Fruit fly (Drosophila melanogaster) whole organism, embryonic: ENCODE data around the gene CG33110.

Experiments
- ATbp ChIP-seq: fragments of 200-800 bp; sonication (Bioruptor generic); optimal IDR thresholded peaks from 2 replicates; lab custom pipeline; 2017; ENCODE audit warnings: missing biosample characterization, mild to moderate bottlenecking, missing genetic modification characterization, missing genetic modification reagents
- Bdp1 ChIP-seq: fragments of 200-800 bp; sonication (Bioruptor generic); optimal IDR thresholded peaks from 3 replicates; lab custom pipeline; 2016; ENCODE audit warnings: missing biosample characterization, missing genetic modification characterization
- CG11085 ChIP-seq: fragments of 200-800 bp; sonication (Bioruptor generic); IDR thresholded peaks from 2 replicates; pipeline ENCODE4 v1.3.6; 2022; ENCODE audit warnings: missing biosample characterization, missing genetic modification characterization
- CG11504 ChIP-seq: fragments of 200-800 bp; sonication (Bioruptor generic); optimal IDR thresholded peaks from 3 replicates; lab custom pipeline; 2019; ENCODE audit warnings: missing biosample characterization, mild to moderate bottlenecking, missing genetic modification characterization, moderate library complexity
- CG12236 ChIP-seq: fragments of 200-800 bp; sonication (Bioruptor generic); optimal IDR thresholded peaks from 2 replicates; lab custom pipeline; 2016; ENCODE audit warnings: missing biosample characterization, missing genetic modification characterization
- CG14965 ChIP-seq: fragments of 200-800 bp; sonication (Bioruptor generic); optimal IDR thresholded peaks from 2 replicates; lab custom pipeline; 2016; ENCODE audit warnings: missing biosample characterization, missing genetic modification characterization, borderline replicate concordance
- CG15601 ChIP-seq: fragments of 200-800 bp; sonication (Bioruptor generic); optimal IDR thresholded peaks from 3 replicates; lab custom pipeline; 2019; ENCODE audit warnings: missing biosample characterization, mild to moderate bottlenecking, missing genetic modification characterization, moderate library complexity
- CG16863 ChIP-seq: fragments of 200-800 bp; sonication (Bioruptor generic); optimal IDR thresholded peaks from 3 replicates; lab custom pipeline; 2016; ENCODE audit warnings: missing biosample characterization, missing genetic modification characterization
- CG17361 ChIP-seq: fragments of 200-800 bp; sonication (Bioruptor generic); IDR thresholded peaks from 3 replicates; pipeline ENCODE4 v1.3.6; 2022; ENCODE audit warnings: missing biosample characterization, missing genetic modification characterization
- CG18599 ChIP-seq: fragments of 200-800 bp; sonication (Bioruptor generic); optimal IDR thresholded peaks from 3 replicates; lab custom pipeline; 2017; ENCODE audit warnings: missing biosample characterization, missing genetic modification characterization, mild to moderate bottlenecking, moderate library complexity, missing genetic modification reagents
- CG2116 ChIP-seq: fragments of 200-800 bp; sonication (Bioruptor generic); optimal IDR thresholded peaks from 3 replicates; lab custom pipeline; 2018; ENCODE audit warnings: missing biosample characterization, mild to moderate bottlenecking, missing genetic modification characterization
- CG2202 ChIP-seq: fragments of 200-800 bp; sonication (Bioruptor generic); optimal IDR thresholded peaks from 2 replicates; lab custom pipeline; 2018; ENCODE audit warnings: missing biosample characterization, mild to moderate bottlenecking, missing genetic modification characterization
- CG30020 ChIP-seq: fragments of 200-800 bp; optimal IDR thresholded peaks from 2 replicates; lab custom pipeline; 2019; ENCODE audit warnings: missing biosample characterization, mild to moderate bottlenecking, missing genetic modification characterization, moderate library complexity
- CG31388 ChIP-seq: fragments of 200-800 bp; sonication (Bioruptor generic); optimal IDR thresholded peaks from 2 replicates; lab custom pipeline; 2016; ENCODE audit warnings: missing biosample characterization, missing genetic modification characterization
- CG3726 ChIP-seq: fragments of 200-800 bp; sonication (Bioruptor generic); IDR thresholded peaks from 3 replicates; pipeline ENCODE4, ENCODE4 v1.3.6; 2022; ENCODE audit warnings: missing biosample characterization, missing genetic modification characterization
- CG4820 ChIP-seq: fragments of 200-800 bp; sonication (Bioruptor generic); optimal IDR thresholded peaks from 3 replicates; lab custom pipeline; 2016; ENCODE audit warnings: missing biosample characterization, missing genetic modification characterization
- CG5245 ChIP-seq: fragments of 200-800 bp; sonication (Bioruptor generic); optimal IDR thresholded peaks from 3 replicates; lab custom pipeline; 2016; ENCODE audit warnings: missing biosample characterization, missing genetic modification characterization
- CG6813 ChIP-seq: fragments of 200-800 bp; sonication (Bioruptor generic); optimal IDR thresholded peaks from 2 replicates; lab custom pipeline; 2017; ENCODE audit warnings: missing biosample characterization, missing genetic modification characterization, mild to moderate bottlenecking, moderate library complexity, missing genetic modification reagents
- CG7745 ChIP-seq: fragments of 200-800 bp; sonication (Bioruptor generic); optimal IDR thresholded peaks from 2 replicates; lab custom pipeline; 2018; ENCODE audit warnings: missing biosample characterization, mild to moderate bottlenecking, missing genetic modification characterization, moderate library complexity
- CG9932 ChIP-seq: fragments of 200-800 bp; sonication (Bioruptor generic); IDR thresholded peaks from 2 replicates; pipeline ENCODE4 v1.3.6; 2022; ENCODE audit warnings: missing biosample characterization, missing genetic modification characterization
- CHES-1-like ChIP-seq: fragments of 200-800 bp; sonication (Bioruptor generic); optimal IDR thresholded peaks from 2 replicates; lab custom pipeline; 2016; ENCODE audit warnings: missing biosample characterization, missing genetic modification characterization
- Chrac-16 ChIP-seq: fragments of 200-800 bp; sonication (Bioruptor generic); optimal IDR thresholded peaks from 3 replicates; lab custom pipeline; 2016; ENCODE audit warnings: missing biosample characterization, missing genetic modification characterization
- CkIIα-i1 ChIP-seq: fragments of 200-800 bp; sonication (Bioruptor generic); IDR thresholded peaks from 2 replicates; pipeline ENCODE4 v1.3.6; 2022; ENCODE audit warnings: missing biosample characterization, missing genetic modification characterization
- D19B ChIP-seq: fragments of 200-800 bp; sonication (Bioruptor generic); optimal IDR thresholded peaks from 2 replicates; lab custom pipeline; 2017; ENCODE audit warnings: missing biosample characterization, mild to moderate bottlenecking, missing genetic modification characterization
- Dad ChIP-seq: fragments of 200-800 bp; sonication (Bioruptor generic); optimal IDR thresholded peaks from 3 replicates; lab custom pipeline; 2016; ENCODE audit warnings: missing biosample characterization, missing genetic modification characterization
- Dref ChIP-seq: fragments of 200-800 bp; sonication (Bioruptor generic); IDR thresholded peaks from 2 replicates; pipeline ENCODE4 v1.3.6; 2022; ENCODE audit warnings: missing biosample characterization, missing genetic modification characterization
- Ets65A ChIP-seq: fragments of 200-800 bp; sonication (Bioruptor generic); peaks from one replicate; lab custom pipeline; 2016; ENCODE audit warnings: missing biosample characterization, missing genetic modification characterization
- Gug ChIP-seq: fragments of 200-800 bp; sonication (Bioruptor generic); IDR thresholded peaks from 4 replicates; pipeline ENCODE4 v1.3.6; 2022; ENCODE audit warnings: missing biosample characterization, missing genetic modification characterization
- Hey ChIP-seq: fragments of 200-800 bp; sonication (Bioruptor generic); optimal IDR thresholded peaks from 3 replicates; lab custom pipeline; 2018; ENCODE audit warnings: missing biosample characterization, mild to moderate bottlenecking, missing genetic modification characterization
- Kr ChIP-seq: fragments of 200-800 bp; sonication (Bioruptor generic); optimal IDR thresholded peaks from 2 replicates; lab custom pipeline; 2017; ENCODE audit warnings: missing biosample characterization, mild to moderate bottlenecking, missing genetic modification characterization
- Lpt ChIP-seq: fragments of >200 bp; optimal IDR thresholded peaks from 2 replicates; lab custom pipeline; 2018; ENCODE audit warnings: missing biosample characterization, missing genetic modification characterization
- Mad ChIP-seq: fragments of 200-800 bp; sonication (Bioruptor generic); optimal IDR thresholded peaks from 2 replicates; lab custom pipeline; 2016; ENCODE audit warnings: missing biosample characterization, missing genetic modification characterization
- Myb ChIP-seq: fragments of 200-800 bp; sonication (Bioruptor generic); optimal IDR thresholded peaks from 2 replicates; lab custom pipeline; 2016; ENCODE audit warnings: missing biosample characterization, missing genetic modification characterization
- Oaz ChIP-seq: fragments of 200-800 bp; sonication (Bioruptor generic); IDR thresholded peaks from 2 replicates; pipeline ENCODE4 v1.3.6; 2022; ENCODE audit warnings: missing biosample characterization, missing genetic modification characterization
- Oli ChIP-seq: fragments of 200-800 bp; sonication (Bioruptor generic); optimal IDR thresholded peaks from 2 replicates; lab custom pipeline; 2018; ENCODE audit warnings: missing biosample characterization, mild to moderate bottlenecking, missing genetic modification characterization, moderate library complexity
- Ssrp ChIP-seq: fragments of 200-800 bp; sonication (Bioruptor generic); optimal IDR thresholded peaks from 2 replicates; lab custom pipeline; 2018; ENCODE audit warnings: missing biosample characterization, mild to moderate bottlenecking, missing genetic modification characterization, moderate library complexity
- Xrp1 ChIP-seq: fragments of 200-800 bp; sonication (Bioruptor generic); IDR thresholded peaks from 2 replicates; pipeline ENCODE4 v1.3.6; 2022; ENCODE audit warnings: missing biosample characterization, missing genetic modification characterization
- dmrt99B ChIP-seq: fragments of 200-800 bp; sonication (Bioruptor generic); optimal IDR thresholded peaks from 2 replicates; lab custom pipeline; 2018; ENCODE audit warnings: missing biosample characterization, mild to moderate bottlenecking, missing genetic modification characterization, moderate library complexity
- en ChIP-seq: fragments of 200-800 bp; sonication (Bioruptor generic); optimal IDR thresholded peaks from 2 replicates; lab custom pipeline; 2016; ENCODE audit warnings: missing biosample characterization, missing genetic modification characterization
- esg ChIP-seq: fragments of 200-800 bp; sonication (Bioruptor generic); conservative IDR thresholded peaks from 2 replicates; pipeline ENCODE4 v1.3.6; 2022; ENCODE audit warnings: missing biosample characterization, missing genetic modification characterization
- eve ChIP-seq, 2 experiments: fragments of >200 bp; optimal IDR thresholded peaks; 2 replicates each; lab custom pipeline; 2017; ENCODE audit warnings: missing biosample characterization in 2 of 2, missing genetic modification characterization in 2 of 2
- exex ChIP-seq: fragments of 200-800 bp; sonication (Bioruptor generic); optimal IDR thresholded peaks from 4 replicates; lab custom pipeline; 2018; ENCODE audit warnings: missing biosample characterization, mild to moderate bottlenecking, missing genetic modification characterization, moderate library complexity
- fd3F ChIP-seq: fragments of 200-800 bp; sonication (Bioruptor generic); optimal IDR thresholded peaks from 2 replicates; lab custom pipeline; 2018; ENCODE audit warnings: missing biosample characterization, mild to moderate bottlenecking, missing genetic modification characterization, moderate library complexity
- rib ChIP-seq: fragments of 200-800 bp; sonication (Bioruptor generic); IDR thresholded peaks from 2 replicates; pipeline ENCODE4 v1.3.6; 2022; ENCODE audit warnings: missing biosample characterization, missing genetic modification characterization
- schlank ChIP-seq: fragments of 200-800 bp; sonication (Bioruptor generic); optimal IDR thresholded peaks from 2 replicates; lab custom pipeline; 2018; ENCODE audit warnings: missing biosample characterization, mild to moderate bottlenecking, missing genetic modification characterization
- seq ChIP-seq: fragments of 200-800 bp; sonication (Bioruptor generic); IDR thresholded peaks from 2 replicates; pipeline ENCODE4 v1.3.6; 2022; ENCODE audit warnings: missing biosample characterization, missing genetic modification characterization
- sisA ChIP-seq: fragments of 200-800 bp; sonication (Bioruptor generic); IDR thresholded peaks from 2 replicates; pipeline ENCODE4 v1.3.6; 2022; ENCODE audit warnings: missing biosample characterization, missing genetic modification characterization
- slbo ChIP-seq: fragments of 200-800 bp; sonication (Bioruptor generic); IDR thresholded peaks from 2 replicates; pipeline ENCODE4 v1.3.6; 2022; ENCODE audit warnings: missing biosample characterization, missing genetic modification characterization
- twi ChIP-seq: fragments of 200-800 bp; optimal IDR thresholded peaks from 2 replicates; lab custom pipeline; 2019; ENCODE audit warnings: missing biosample characterization, mild to moderate bottlenecking, missing genetic modification characterization, moderate library complexity
- tx ChIP-seq: fragments of 200-800 bp; sonication (Bioruptor generic); optimal IDR thresholded peaks from 2 replicates; lab custom pipeline; 2016; ENCODE audit warnings: missing biosample characterization, missing genetic modification characterization
- vvl ChIP-seq: fragments of 200-800 bp; sonication (Bioruptor generic); IDR thresholded peaks from 2 replicates; pipeline ENCODE4 v1.3.6; 2022; ENCODE audit warnings: missing biosample characterization, missing genetic modification characterization
- wek ChIP-seq: fragments of 200-800 bp; sonication (Bioruptor generic); optimal IDR thresholded peaks from 3 replicates; lab custom pipeline; 2018; ENCODE audit warnings: missing biosample characterization, mild to moderate bottlenecking, missing genetic modification characterization, moderate library complexity

The CG33110 gene

DNA sequence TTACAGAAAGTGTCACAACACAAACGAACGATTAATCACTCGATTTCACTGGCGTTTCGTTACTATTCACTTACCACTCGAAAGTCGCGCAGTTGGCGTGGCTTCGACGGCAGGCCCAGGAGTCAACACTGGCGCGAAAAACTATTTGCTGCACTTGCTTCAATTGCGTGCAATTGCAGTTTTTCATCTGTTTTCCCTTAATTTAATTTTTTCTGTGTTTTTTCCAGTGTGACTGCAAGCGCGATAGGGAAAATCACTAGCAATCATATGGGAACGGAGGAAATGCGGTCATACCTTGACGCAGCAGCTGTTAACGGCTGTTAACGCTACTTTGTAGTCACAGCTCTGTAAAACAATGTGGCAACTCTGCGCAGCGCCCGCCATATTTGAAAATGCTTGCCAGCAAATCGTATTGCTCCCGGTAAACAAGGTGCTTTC is 22.4 kb upstream of the CG33110 start, which contains the start of gene AdipoR (continued):
- no peak for TF ChIP-seq en (GFP tag; lab: Kevin White, UChicago)
- no peak for TF ChIP-seq CG31388 (GFP tag; lab: Kevin White, UChicago)
- TF ChIP-seq eve (GFP tag; optimal IDR thresholded peaks at IDR 0.05; lab: Kevin White, UChicago) = no peak
- TF ChIP-seq D19B = no peak
- no peak for TF ChIP-seq sisA (GFP tag; lab: Robert Waterston, UW)
- TF ChIP-seq CG30020 (tag; lab: Kevin White, UChicago) = no peak
- TF ChIP-seq Oaz (GFP tag; lab: Robert Waterston, UW) = no peak
- no peak for TF ChIP-seq fd3F
- no peak for TF ChIP-seq CG14965 (GFP tag; lab: Kevin White, UChicago)
- TF ChIP-seq Myb (GFP tag; lab: Kevin White, UChicago) = peak; percentile 74
- TF ChIP-seq schlank (tag; lab: Kevin White, UChicago) = no peak
- TF ChIP-seq CG5245 (GFP tag; lab: Kevin White, UChicago) = no peak
- no peak for TF ChIP-seq Gug (GFP tag; lab: Robert Waterston, UW)
- TF ChIP-seq CHES-1-like = peak; percentile 38
- TF ChIP-seq CG2116 (GFP tag; lab: Kevin White, UChicago) = peak; percentile 47
- no peak for TF ChIP-seq CG2202 (tag; lab: Kevin White, UChicago)
- TF ChIP-seq slbo (GFP tag; lab: Robert Waterston, UW) = 0 out of 2 replicates have a peak, but pooled peaks have one; percentile 24
- TF ChIP-seq Bdp1 (GFP tag; lab: Kevin White, UChicago) = no peak
- no peak for TF ChIP-seq rib (GFP tag; lab: Robert Waterston, UW)
- TF ChIP-seq CG17361 (GFP tag; lab: Robert Waterston, UW) = no peak
- no peak for TF ChIP-seq seq (GFP tag; lab: Robert Waterston, UW)
- peak; percentile 21 for TF ChIP-seq twi (tag; lab: Kevin White, UChicago)
- TF ChIP-seq Mad (GFP tag; lab: Kevin White, UChicago) = no peak
- no peak for TF ChIP-seq ATbp (GFP tag; lab: Kevin White, UChicago)
- TF ChIP-seq CG16863 = no peak
- TF ChIP-seq Dad (GFP tag; lab: Kevin White, UChicago) = no peak
- TF ChIP-seq Chrac-16 (GFP tag; lab: Kevin White, UChicago) = peak; percentile 13
- no peak for TF ChIP-seq Ssrp (tag; lab: Kevin White, UChicago)
- no peak for TF ChIP-seq esg (GFP tag; lab: Robert Waterston, UW)
- peak; percentile 23; the same call in 1 of the 2 replicates for TF ChIP-seq Xrp1
- no peak for TF ChIP-seq CG4820
- TF ChIP-seq vvl = peak; percentile 52; the same call in 1 of the 2 replicates
- TF ChIP-seq Oli (tag; lab: Kevin White, UChicago) = no peak
- no peak for TF ChIP-seq dmrt99B (tag; lab: Kevin White, UChicago)
- TF ChIP-seq Dref (GFP tag; lab: Robert Waterston, UW) = peak; percentile 51
- TF ChIP-seq Kr (GFP tag; lab: Kevin White, UChicago) = no peak
- TF ChIP-seq wek (GFP tag; lab: Kevin White, UChicago) = no peak
- no peak for TF ChIP-seq Hey (tag; lab: Kevin White, UChicago)
- TF ChIP-seq CG15601 (tag; lab: Kevin White, UChicago) = peak; percentile 5
- TF ChIP-seq CG12236 (GFP tag; lab: Kevin White, UChicago) = no peak
- peak; percentile 37 for TF ChIP-seq CG11504
- no peak for TF ChIP-seq CG11085 (GFP tag; lab: Robert Waterston, UW)
- TF ChIP-seq CG18599 = no peak
- TF ChIP-seq CkIIα-i1 (GFP tag; lab: Robert Waterston, UW) = no peak
- TF ChIP-seq CG6813 = no peak
- no peak for TF ChIP-seq Lpt (GFP tag; lab: Kevin White, UChicago)
- no peak for TF ChIP-seq tx
- peak; percentile 24 for TF ChIP-seq exex (tag; lab: Kevin White, UChicago)
- TF ChIP-seq CG3726 (GFP tag; lab: Robert Waterston, UW) = no peak
- TF ChIP-seq CG7745 = no peak
- TF ChIP-seq CG9932 (GFP tag; lab: Robert Waterston, UW) = peak; percentile 20; the same call in 1 of the 2 replicates
- TF ChIP-seq Ets65A = no peak
